Worm (Caenorhabditis elegans) whole organism, L4 larva: Measurements from ENCODE around the gene slc-25A29.

Experiments
- D1046.2 ChIP-seq: fragments of 200-800 bp; sonication (Bioruptor generic); IDR thresholded peaks from 2 replicates; pipeline ENCODE4 v1.3.6; 2022; ENCODE audit warnings: missing genetic modification characterization, missing compliant biosample characterization
- F44E2.7 ChIP-seq: fragments of 200-800 bp; sonication (Bioruptor generic); IDR thresholded peaks from 2 replicates; pipeline ENCODE4 v2.1.2; 2022; ENCODE audit warnings: missing genetic modification characterization, missing compliant biosample characterization
- T26A8.4 ChIP-seq: fragments of 200-800 bp; sonication (Bioruptor generic); IDR thresholded peaks from 2 replicates; pipeline ENCODE4 v1.3.6; 2022; ENCODE audit warnings: missing genetic modification characterization, missing compliant biosample characterization
- Y105C5A.15 ChIP-seq: fragments of 200-800 bp; sonication (Bioruptor generic); IDR thresholded peaks from 2 replicates; pipeline ENCODE4 v1.3.6; 2022; ENCODE audit warnings: missing genetic modification characterization, missing compliant biosample characterization
- Y48G9A.11 ChIP-seq: fragments of 200-800 bp; sonication (Bioruptor generic); IDR thresholded peaks from 2 replicates; pipeline ENCODE4 v1.3.6; 2022; ENCODE audit warnings: missing genetic modification reagents, missing genetic modification characterization, missing compliant biosample characterization
- Y5F2A.4 ChIP-seq: fragments of 200-800 bp; sonication (Bioruptor generic); optimal IDR thresholded peaks from 2 replicates; lab custom pipeline; 2018; ENCODE audit warnings: mild to moderate bottlenecking, missing genetic modification characterization, missing compliant biosample characterization
- Y75B8A.6 ChIP-seq: fragments of 200-800 bp; sonication (Bioruptor generic); IDR thresholded peaks from 2 replicates; pipeline ENCODE4 v1.3.6; 2022; ENCODE audit warnings: missing genetic modification reagents, missing genetic modification characterization, missing compliant biosample characterization
- aha-1 ChIP-seq: fragments of 150-350 bp; peaks from one replicate; lab custom pipeline; 2014; ENCODE audit warnings: missing biosample characterization, missing genetic modification characterization
- arid-1 ChIP-seq: fragments of 200-800 bp; sonication (Bioruptor generic); conservative IDR thresholded peaks from 2 replicates; pipeline ENCODE4 v1.3.6; 2022; ENCODE audit warnings: missing genetic modification reagents, missing genetic modification characterization, missing compliant biosample characterization
- ceh-28 ChIP-seq: fragments of 150-350 bp; optimal IDR thresholded peaks from 2 replicates; lab custom pipeline; 2014; ENCODE audit warnings: missing biosample characterization, missing genetic modification reagents, missing genetic modification characterization
- ceh-32 ChIP-seq: sonication (generic microtip); optimal IDR thresholded peaks from 2 replicates; lab custom pipeline; 2016; ENCODE audit warnings: mild to moderate bottlenecking, missing genetic modification characterization, missing compliant biosample characterization; ENCODE audit not compliant: poor library complexity
- ceh-44 ChIP-seq: fragments of 200-800 bp; sonication (Bioruptor generic); IDR thresholded peaks from 2 replicates; pipeline ENCODE4 v1.3.6; 2022; ENCODE audit warnings: missing genetic modification reagents, missing genetic modification characterization, missing compliant biosample characterization
- daf-16 ChIP-seq, 3 experiments: sonication (generic microtip); optimal IDR thresholded peaks; 2 replicates each; lab custom pipeline; 2016 to 2017; ENCODE audit warnings: missing genetic modification characterization in 3 of 3, missing genetic modification reagents in 3 of 3, mild to moderate bottlenecking in 2 of 3, missing compliant biosample characterization in 2 of 3, missing biosample characterization in 1 of 3, moderate library complexity in 1 of 3
- daf-19 ChIP-seq: fragments of 200-800 bp; sonication (Bioruptor generic); conservative IDR thresholded peaks from 2 replicates; pipeline ENCODE4 v1.3.6; 2022; ENCODE audit warnings: missing genetic modification characterization, missing compliant biosample characterization
- dmd-6 ChIP-seq: fragments of 200-800 bp; sonication (Bioruptor generic); IDR thresholded peaks from 2 replicates; pipeline ENCODE4 v1.3.6; 2022; ENCODE audit warnings: missing genetic modification reagents, missing genetic modification characterization, missing compliant biosample characterization
- dmd-8 ChIP-seq: fragments of 200-800 bp; sonication (Bioruptor generic); IDR thresholded peaks from 2 replicates; pipeline ENCODE4 v1.3.6; 2022; ENCODE audit warnings: missing genetic modification characterization, missing compliant biosample characterization
- duxl-1 ChIP-seq: sonication (generic microtip); optimal IDR thresholded peaks from 2 replicates; lab custom pipeline; 2016; ENCODE audit warnings: mild to moderate bottlenecking, missing genetic modification characterization, moderate library complexity, missing compliant biosample characterization; ENCODE audit not compliant: poor library complexity
- dve-1 ChIP-seq: sonication (generic microtip); optimal IDR thresholded peaks from 2 replicates; lab custom pipeline; 2017; ENCODE audit warnings: antibody characterized with exemption, mild to moderate bottlenecking, missing genetic modification characterization, missing compliant biosample characterization; ENCODE audit not compliant: insufficient read depth
- hlh-11 ChIP-seq: fragments of 200-800 bp; sonication (Bioruptor generic); optimal IDR thresholded peaks from 2 replicates; lab custom pipeline; 2018; ENCODE audit warnings: mild to moderate bottlenecking, missing genetic modification characterization, missing compliant biosample characterization
- jun-1 ChIP-seq: fragments of 150-350 bp; optimal IDR thresholded peaks from 2 replicates; lab custom pipeline; 2014; ENCODE audit warnings: missing biosample characterization, missing genetic modification reagents, missing genetic modification characterization
- lim-7 ChIP-seq: fragments of 200-800 bp; sonication (Bioruptor generic); IDR thresholded peaks from 2 replicates; pipeline ENCODE4 v1.3.6; 2022; ENCODE audit warnings: missing genetic modification characterization, missing compliant biosample characterization
- lin-13 ChIP-seq: fragments of 150-350 bp; optimal IDR thresholded peaks from 2 replicates; lab custom pipeline; 2014; ENCODE audit warnings: missing biosample characterization, missing genetic modification reagents, missing genetic modification characterization
- lin-15B ChIP-seq: fragments of 150-350 bp; sonication (generic microtip); optimal IDR thresholded peaks from 3 replicates; lab custom pipeline; 2014; ENCODE audit warnings: missing biosample characterization, missing genetic modification characterization
- lin-29 ChIP-seq: fragments of 200-800 bp; sonication (Bioruptor generic); IDR thresholded peaks from 2 replicates; pipeline ENCODE4 v1.3.6; 2022; ENCODE audit warnings: missing genetic modification reagents, missing genetic modification characterization, missing compliant biosample characterization
- lin-38 ChIP-seq: fragments of 200-800 bp; sonication (Bioruptor generic); IDR thresholded peaks from 2 replicates; pipeline ENCODE4 v1.3.6; 2022; ENCODE audit warnings: missing genetic modification reagents, missing genetic modification characterization, missing compliant biosample characterization
- lin-39 ChIP-seq: fragments of 150-350 bp; optimal IDR thresholded peaks from 2 replicates; lab custom pipeline; 2014; ENCODE audit warnings: missing biosample characterization, missing genetic modification reagents, missing genetic modification characterization
- lir-3 ChIP-seq: sonication (generic microtip); optimal IDR thresholded peaks from 2 replicates; lab custom pipeline; 2016; ENCODE audit warnings: mild to moderate bottlenecking, missing genetic modification characterization, missing compliant biosample characterization
- madf-5 ChIP-seq, 2 experiments: fragments of 200-800 bp; sonication (Bioruptor generic); IDR thresholded peaks; 2 replicates each; pipeline ENCODE4 v1.3.6; 2022; ENCODE audit warnings: missing compliant biosample characterization in 2 of 2, missing genetic modification characterization in 2 of 2
- madf-9 ChIP-seq: fragments of 200-800 bp; sonication (Bioruptor generic); conservative IDR thresholded peaks from 2 replicates; pipeline ENCODE4 v1.3.6; 2022; ENCODE audit warnings: missing genetic modification reagents, missing genetic modification characterization, missing compliant biosample characterization
- mes-2 ChIP-seq: sonication (generic microtip); optimal IDR thresholded peaks from 2 replicates; lab custom pipeline; 2016; ENCODE audit warnings: missing genotype, mild to moderate bottlenecking, missing genetic modification characterization, missing compliant biosample characterization; ENCODE audit not compliant: poor library complexity, severe bottlenecking
- mxl-2 ChIP-seq: fragments of 200-800 bp; sonication (Bioruptor generic); conservative IDR thresholded peaks from 2 replicates; pipeline ENCODE4 v1.3.6; 2022; ENCODE audit warnings: missing genetic modification reagents, missing genetic modification characterization, missing compliant biosample characterization
- nhr-102 ChIP-seq: sonication (generic microtip); optimal IDR thresholded peaks from 2 replicates; lab custom pipeline; 2016; ENCODE audit warnings: mild to moderate bottlenecking, missing genetic modification characterization, moderate library complexity, missing compliant biosample characterization
- nhr-237 ChIP-seq: sonication (generic microtip); optimal IDR thresholded peaks from 2 replicates; lab custom pipeline; 2017; ENCODE audit warnings: missing biosample characterization, missing genetic modification characterization
- nhr-41 ChIP-seq: fragments of 200-800 bp; sonication (Bioruptor generic); IDR thresholded peaks from 2 replicates; pipeline ENCODE4 v1.3.6; 2022; ENCODE audit warnings: missing genetic modification reagents, missing genetic modification characterization, missing compliant biosample characterization
- nhr-6 ChIP-seq: fragments of 150-350 bp; optimal IDR thresholded peaks from 2 replicates; lab custom pipeline; 2014; ENCODE audit warnings: missing biosample characterization, missing genetic modification characterization
- set-16 ChIP-seq: fragments of 200-800 bp; sonication (Bioruptor generic); IDR thresholded peaks from 2 replicates; pipeline ENCODE4 v1.3.6; 2022; ENCODE audit warnings: missing genetic modification reagents, missing genetic modification characterization, missing compliant biosample characterization
- tra-1 ChIP-seq: fragments of 200-800 bp; sonication (Bioruptor generic); IDR thresholded peaks from 2 replicates; pipeline ENCODE4 v1.3.6; 2022; ENCODE audit warnings: missing genetic modification reagents, missing genetic modification characterization, missing compliant biosample characterization
- unc-130 ChIP-seq: sonication (generic microtip); optimal IDR thresholded peaks from 2 replicates; lab custom pipeline; 2016; ENCODE audit warnings: missing genetic modification reagents, missing genetic modification characterization, missing compliant biosample characterization
- vab-7 ChIP-seq: fragments of 200-800 bp; sonication (Bioruptor generic); IDR thresholded peaks from 2 replicates; pipeline ENCODE4 v1.3.6; 2022; ENCODE audit warnings: missing genetic modification reagents, missing genetic modification characterization, missing compliant biosample characterization
- zfp-3 ChIP-seq: fragments of 200-800 bp; sonication (Bioruptor generic); conservative IDR thresholded peaks from 2 replicates; pipeline ENCODE4 v1.3.6; 2022; ENCODE audit warnings: missing genetic modification reagents, missing genetic modification characterization, missing compliant biosample characterization
- zip-11 ChIP-seq: fragments of 200-800 bp; sonication (Bioruptor generic); IDR thresholded peaks from 2 replicates; pipeline ENCODE4 v1.3.6; 2022; ENCODE audit warnings: missing genetic modification characterization, missing compliant biosample characterization

Gene slc-25A29

ce11 chrV:14696604-14697307, 38.8 kb upstream of the slc-25A29 start, which contains the start of gene unc-112 (continued):
- TF ChIP-seq D1046.2 (GFP tag; lab: Robert Waterston, UW), result no peak
- peak; percentile 58 for TF ChIP-seq lin-13 (GFP tag; lab: Kevin White, UChicago)
- no peak for TF ChIP-seq zip-11 (GFP tag; lab: Robert Waterston, UW)
- no peak for TF ChIP-seq daf-19 (GFP tag; lab: Robert Waterston, UW)
- TF ChIP-seq nhr-41 (GFP tag; lab: Robert Waterston, UW), result no peak
- peak; percentile 45 for TF ChIP-seq jun-1 (tag; lab: Kevin White, UChicago)
- no peak for TF ChIP-seq Y5F2A.4 (GFP tag; lab: Kevin White, UChicago)
- no peak for TF ChIP-seq lir-3 (tag; lab: Kevin White, UChicago)
- no peak for TF ChIP-seq F44E2.7 (GFP tag; lab: Robert Waterston, UW)
- TF ChIP-seq nhr-102 (tag; lab: Kevin White, UChicago), result no peak
- TF ChIP-seq mes-2 (tag; lab: Kevin White, UChicago), result peak; percentile 61
- TF ChIP-seq nhr-237 (tag; lab: Kevin White, UChicago), result no peak
- TF ChIP-seq ceh-28, result no peak
- TF ChIP-seq ceh-44 (GFP tag; lab: Robert Waterston, UW), result no peak
- TF ChIP-seq mxl-2 (GFP tag; lab: Robert Waterston, UW), result no peak
- TF ChIP-seq tra-1, result no peak
- TF ChIP-seq lin-39 (tag; lab: Kevin White, UChicago), result no peak
- TF ChIP-seq ceh-32 (tag; lab: Kevin White, UChicago), result no peak
- TF ChIP-seq lin-15B, result no peak

ce11 chrV:14695713-14696112, 37.7 kb upstream of the slc-25A29 start:
- TF ChIP-seq unc-130 (GFP tag; lab: Kevin White, UChicago), result no peak
- no peak for TF ChIP-seq duxl-1 (tag; lab: Kevin White, UChicago)
- no peak for TF ChIP-seq nhr-102 (tag; lab: Kevin White, UChicago)

ce11 chrV:14689060-14689750, 31.2 kb upstream of the slc-25A29 start, which contains the start of gene gasr-8:
Gene gasr-8 (plus strand): TSS chrV:14689110.
- TF ChIP-seq D1046.2 (GFP tag; lab: Robert Waterston, UW), result no peak
- TF ChIP-seq dve-1 (tag; lab: Kevin White, UChicago), result no peak
- TF ChIP-seq nhr-6 (tag; lab: Kevin White, UChicago), result peak; percentile 21
- TF ChIP-seq vab-7, result peak; percentile 51; the same call in 1 of the 2 replicates
- peak; percentile 72; the same call in 1 of the 2 replicates for TF ChIP-seq dmd-8 (GFP tag; lab: Robert Waterston, UW)
- TF ChIP-seq Y105C5A.15 (GFP tag; lab: Robert Waterston, UW), result 0 out of 2 replicates have a peak, but pooled peaks have one; percentile 15
- TF ChIP-seq dmd-6, result peak; percentile 39
- TF ChIP-seq lin-38 (GFP tag; lab: Robert Waterston, UW), result peak; percentile 58
- TF ChIP-seq lim-7 (GFP tag; lab: Robert Waterston, UW), result peak; percentile 62; the same call in 1 of the 2 replicates
- no peak for TF ChIP-seq nhr-41 (GFP tag; lab: Robert Waterston, UW)
- peak; percentile 68 for TF ChIP-seq mes-2 (tag; lab: Kevin White, UChicago)
- 0 out of 2 replicates have a peak, but pooled peaks have one; percentile 3 for TF ChIP-seq mxl-2 (GFP tag; lab: Robert Waterston, UW)
- TF ChIP-seq aha-1 (tag; lab: Kevin White, UChicago), result peak; percentile 35
- 0 out of 2 replicates have a peak, but pooled peaks have one; percentile 42 for TF ChIP-seq arid-1 (GFP tag; lab: Robert Waterston, UW)
- TF ChIP-seq nhr-102 (tag; lab: Kevin White, UChicago), result peak; percentile 3
- no peak for TF ChIP-seq T26A8.4
- TF ChIP-seq Y75B8A.6 (GFP tag; lab: Robert Waterston, UW), result no peak
- TF ChIP-seq ceh-44 (GFP tag; lab: Robert Waterston, UW), result 0 out of 2 replicates have a peak, but pooled peaks have one; percentile 42
- peak in 1 of 2 experiments; percentile 55; a peak in 1 of 4 replicates for TF ChIP-seq madf-5 (GFP tag; IDR thresholded peaks at IDR 0.05; lab: Robert Waterston, UW)
- 0 out of 2 replicates have a peak, but pooled peaks have one; percentile 22 for TF ChIP-seq madf-9
- TF ChIP-seq set-16, result peak; percentile 4; the same call in 1 of the 2 replicates
- 0 out of 2 replicates have a peak, but pooled peaks have one; percentile 10 for TF ChIP-seq lin-29
- TF ChIP-seq zfp-3 (GFP tag; lab: Robert Waterston, UW), result 0 out of 2 replicates have a peak, but pooled peaks have one; percentile 52
- TF ChIP-seq hlh-11 (tag; lab: Kevin White, UChicago), result peak; percentile 1
- no peak for TF ChIP-seq F44E2.7 (GFP tag; lab: Robert Waterston, UW)
- TF ChIP-seq daf-16 (GFP tag; optimal IDR thresholded peaks at IDR 0.05; lab: Kevin White, UChicago), result no peak
- peak; percentile 38 for TF ChIP-seq daf-16 (tag; optimal IDR thresholded peaks at IDR 0.05; lab: Kevin White, UChicago)
- peak; percentile 20 for TF ChIP-seq unc-130 (GFP tag; lab: Kevin White, UChicago)
- TF ChIP-seq Y48G9A.11 (GFP tag; lab: Robert Waterston, UW), result peak; percentile 29; the same call in 1 of the 2 replicates
